Fruit fly (Drosophila melanogaster): Measurements from ENCODE around the gene GILT2.
A peak's percentile ranks its signal among the peaks of the same experiment; 100 is the strongest.

GILT2 gene

dm6 chr3R:23704383-23705033, 25.8 kb downstream of the GILT2 start, which contains the start of gene Gba1b (continued):
- TF ChIP-seq CG6683 (GFP tag; optimal IDR thresholded peaks at IDR 0.05) (no peak), toy (GFP tag; IDR thresholded peaks at IDR 0.05) (no peak), sens (GFP tag) (peak; percentile 81), Med (GFP tag) (peak; percentile 63), zfh1 (GFP tag; IDR thresholded peaks at IDR 0.05) (no peak), Lim3 (GFP tag; IDR thresholded peaks at IDR 0.05) (no peak), CG3163 (GFP tag; optimal IDR thresholded peaks at IDR 0.05) (no peak), CG17359 (tag; optimal IDR thresholded peaks at IDR 0.05) (peak; percentile 3), prd (optimal IDR thresholded peaks at IDR 0.05) (no peak), prd (GFP tag; IDR thresholded peaks at IDR 0.05) (no peak; the same call in 2 of the 3 replicates), zen2 (GFP tag; IDR thresholded peaks at IDR 0.05; ENCODE audit: partially characterized antibody) (0 out of 3 replicates have a peak, but pooled peaks have one; percentile 12), z (GFP tag; IDR thresholded peaks at IDR 0.05) (peak; percentile 89), inv (GFP tag; IDR thresholded peaks at IDR 0.05; ENCODE audit: partially characterized antibody) (no peak), Sin3A (optimal IDR thresholded peaks at IDR 0.05) (no peak), grn (GFP tag; optimal IDR thresholded peaks at IDR 0.05) (peak; percentile 63), pb (GFP tag; optimal IDR thresholded peaks at IDR 0.05) (no peak), CG3847 (GFP tag; IDR thresholded peaks at IDR 0.05) (no peak), CG8765 (GFP tag; IDR thresholded peaks at IDR 0.05) (no peak), tap (tag; optimal IDR thresholded peaks at IDR 0.05) (no peak), lmd (GFP tag; IDR thresholded peaks at IDR 0.05) (no peak), CG9437 (GFP tag; optimal IDR thresholded peaks at IDR 0.05) (no peak), CG15479 (GFP tag; optimal IDR thresholded peaks at IDR 0.05) (peak; percentile 49), chif (GFP tag; optimal IDR thresholded peaks at IDR 0.05) (no peak), CG16813 (GFP tag; IDR thresholded peaks at IDR 0.05; ENCODE audit: partially characterized antibody) (no peak), ato (GFP tag; IDR thresholded peaks at IDR 0.05; ENCODE audit: partially characterized antibody) (no peak), CG8924 (tag; optimal IDR thresholded peaks at IDR 0.05) (no peak), Hsf (GFP tag; optimal IDR thresholded peaks at IDR 0.05) (no peak), CG2199 (GFP tag; IDR thresholded peaks at IDR 0.05) (0 out of 3 replicates have a peak, but pooled peaks have one; percentile 61), CoRest (tag; optimal IDR thresholded peaks at IDR 0.05) (no peak), Usf (GFP tag; optimal IDR thresholded peaks at IDR 0.05) (no peak), CG7786 (GFP tag; optimal IDR thresholded peaks at IDR 0.05) (no peak), CG30403 (GFP tag; optimal IDR thresholded peaks at IDR 0.05) (no peak), dm (GFP tag; optimal IDR thresholded peaks at IDR 0.05) (no peak), Ets65A (GFP tag) (peak; percentile 68), CG9609 (GFP tag; optimal IDR thresholded peaks at IDR 0.05) (no peak), CG12659 (GFP tag; optimal IDR thresholded peaks at IDR 0.05) (no peak), pita (GFP tag; optimal IDR thresholded peaks at IDR 0.05) (no peak), CG31441 (GFP tag; IDR thresholded peaks at IDR 0.05) (no peak), CG32772 (GFP tag; IDR thresholded peaks at IDR 0.05) (no peak), Hr78 (GFP tag; optimal IDR thresholded peaks at IDR 0.05) (peak in 1 of 2 experiments; percentile 68)

- TF ChIP-seq Trl (optimal IDR thresholded peaks at IDR 0.05) (no peak), Trl (GFP tag; optimal IDR thresholded peaks at IDR 0.05) (peak; percentile 12), Lhr (GFP tag; optimal IDR thresholded peaks at IDR 0.05) (peak; percentile 40), CG10462 (GFP tag; optimal IDR thresholded peaks at IDR 0.05) (peak; percentile 43), gcm (GFP tag; optimal IDR thresholded peaks at IDR 0.05) (no peak), Vsx1 (GFP tag; optimal IDR thresholded peaks at IDR 0.05) (no peak), rib (GFP tag; IDR thresholded peaks at IDR 0.05) (no peak), CG7745 (tag; optimal IDR thresholded peaks at IDR 0.05) (no peak), E2f2 (GFP tag; IDR thresholded peaks at IDR 0.05) (peak; percentile 34; the same call in 1 of the 2 replicates), CG3726 (GFP tag; IDR thresholded peaks at IDR 0.05) (no peak), CG12659 (GFP tag; optimal IDR thresholded peaks at IDR 0.05) (peak; percentile 27), ap (GFP tag; IDR thresholded peaks at IDR 0.05) (0 out of 2 replicates have a peak, but pooled peaks have one; percentile 39), cad (GFP tag; optimal IDR thresholded peaks at IDR 0.05) (no peak), CG18764 (GFP tag; optimal IDR thresholded peaks at IDR 0.05) (peak; percentile 47)
Measured at dm6 chr3R:23709508-23710208, 31.0 kb downstream of the GILT2 start, which contains the start of gene CG10301. Gene CG10301 (plus strand): TSS chr3R:23710158.
